Worm (Caenorhabditis elegans) whole organism, L1 larva: ENCODE results near the gene R05D3.3.

Source experiments
- C04F5.9 ChIP-seq: sonication (generic microtip); optimal IDR thresholded peaks from 2 replicates; lab custom pipeline; 2016; ENCODE audit warnings: missing genetic modification characterization, missing compliant biosample characterization
- alr-1 ChIP-seq: fragments of 200-800 bp; sonication (Bioruptor generic); optimal IDR thresholded peaks from 2 replicates; lab custom pipeline; 2018; ENCODE audit warnings: borderline replicate concordance, mild to moderate bottlenecking, missing genetic modification characterization, missing compliant biosample characterization
- ceh-88 ChIP-seq: fragments of 200-800 bp; sonication (Bioruptor generic); IDR thresholded peaks from 2 replicates; pipeline ENCODE4 v1.3.6; 2022; ENCODE audit warnings: missing genetic modification characterization, missing compliant biosample characterization
- ceh-90 ChIP-seq: sonication (generic microtip); optimal IDR thresholded peaks from 2 replicates; lab custom pipeline; 2016; ENCODE audit warnings: missing genetic modification characterization, missing compliant biosample characterization
- dpl-1 ChIP-seq, 3 experiments: fragments of 150-350 bp in 2 of 3; sonication (generic microtip) in 1 of 3; optimal IDR thresholded peaks; 2 replicates each; lab custom pipeline; 2014 to 2017; ENCODE audit warnings: missing biosample characterization in 3 of 3, missing genetic modification characterization in 3 of 3, missing genetic modification reagents in 3 of 3
- efl-1 ChIP-seq, 4 experiments: fragments of 150-350 bp; optimal IDR thresholded peaks in 3 of 4; peaks in 1 of 4; 1 replicate in 1 of 4; 2 replicates in 3 of 4; lab custom pipeline; 2014; ENCODE audit warnings: missing biosample characterization in 2 of 4, missing genetic modification characterization in 2 of 4, missing genetic modification reagents in 2 of 4
- elt-2 ChIP-seq: sonication (generic microtip); optimal IDR thresholded peaks from 2 replicates; lab custom pipeline; 2016; ENCODE audit warnings: missing genetic modification characterization, mild to moderate bottlenecking, inconsistent platforms, missing compliant biosample characterization, missing genetic modification reagents
- elt-3 ChIP-seq, 6 experiments: fragments of 150-350 bp in 1 of 6; sonication (generic microtip); optimal IDR thresholded peaks; 2 replicates each; lab custom pipeline; 2017 to 2018; ENCODE audit warnings: missing biosample characterization in 6 of 6, missing genetic modification characterization in 6 of 6, inconsistent platforms in 1 of 6
- fkh-4 ChIP-seq: sonication (generic microtip); optimal IDR thresholded peaks from 2 replicates; lab custom pipeline; 2016; ENCODE audit warnings: missing compliant biosample characterization, missing genetic modification characterization, borderline replicate concordance
- grh-1 ChIP-seq: fragments of 200-800 bp; sonication (Bioruptor generic); IDR thresholded peaks from 2 replicates; pipeline ENCODE4 v1.3.6; 2022; ENCODE audit warnings: missing genetic modification reagents, missing genetic modification characterization, missing compliant biosample characterization
- irx-1 ChIP-seq: sonication (generic microtip); optimal IDR thresholded peaks from 2 replicates; lab custom pipeline; 2016; ENCODE audit warnings: missing genetic modification characterization, missing compliant biosample characterization
- jun-1 ChIP-seq: fragments of 150-350 bp; optimal IDR thresholded peaks from 2 replicates; lab custom pipeline; 2014; ENCODE audit warnings: missing biosample characterization, missing genetic modification reagents, missing genetic modification characterization
- lin-14 ChIP-seq: fragments of 200-800 bp; sonication (Bioruptor generic); optimal IDR thresholded peaks from 2 replicates; lab custom pipeline; 2018; ENCODE audit warnings: mild to moderate bottlenecking, missing genetic modification characterization, moderate library complexity, missing compliant biosample characterization
- lin-35 ChIP-seq, 2 experiments: fragments of 150-350 bp; optimal IDR thresholded peaks; 2 replicates each; lab custom pipeline; 2014; ENCODE audit warnings: missing biosample characterization in 2 of 2, missing genetic modification characterization in 2 of 2, missing genetic modification reagents in 2 of 2
- lin-39 ChIP-seq: fragments of 150-350 bp; optimal IDR thresholded peaks from 2 replicates; lab custom pipeline; 2014; ENCODE audit warnings: missing biosample characterization, missing genetic modification reagents, missing genetic modification characterization
- lsy-2 ChIP-seq, 2 experiments: fragments of 150-350 bp; optimal IDR thresholded peaks; 2 replicates each; lab custom pipeline; 2014; ENCODE audit warnings: missing biosample characterization in 2 of 2, missing genetic modification characterization in 2 of 2
- mef-2 ChIP-seq: fragments of 150-350 bp; optimal IDR thresholded peaks from 2 replicates; lab custom pipeline; 2014; ENCODE audit warnings: missing biosample characterization, missing genetic modification characterization
- nhr-11 ChIP-seq: fragments of 150-350 bp; optimal IDR thresholded peaks from 2 replicates; lab custom pipeline; 2014; ENCODE audit warnings: missing biosample characterization, missing genetic modification characterization
- nhr-12 ChIP-seq: sonication (generic microtip); optimal IDR thresholded peaks from 2 replicates; lab custom pipeline; 2017; ENCODE audit warnings: missing biosample characterization, missing genetic modification characterization
- nhr-28 ChIP-seq: fragments of 150-350 bp; optimal IDR thresholded peaks from 2 replicates; lab custom pipeline; 2014; ENCODE audit warnings: missing biosample characterization, missing genetic modification characterization
- nhr-71 ChIP-seq: sonication (generic microtip); optimal IDR thresholded peaks from 2 replicates; lab custom pipeline; 2016; ENCODE audit warnings: mild to moderate bottlenecking, missing genetic modification characterization, moderate library complexity, missing compliant biosample characterization
- nhr-77 ChIP-seq: fragments of 150-350 bp; optimal IDR thresholded peaks from 2 replicates; lab custom pipeline; 2014; ENCODE audit warnings: missing biosample characterization, missing genetic modification characterization
- pqm-1 ChIP-seq: sonication (generic microtip); optimal IDR thresholded peaks from 3 replicates; lab custom pipeline; 2017; ENCODE audit warnings: missing biosample characterization, missing genetic modification characterization
- rnt-1 ChIP-seq: sonication (generic microtip); optimal IDR thresholded peaks from 2 replicates; lab custom pipeline; 2016; ENCODE audit warnings: mild to moderate bottlenecking, missing genetic modification characterization, moderate library complexity, missing compliant biosample characterization
- skn-1 ChIP-seq: fragments of 150-350 bp; optimal IDR thresholded peaks from 2 replicates; lab custom pipeline; 2014; ENCODE audit warnings: missing biosample characterization, missing genetic modification characterization
- sox-4 ChIP-seq: sonication (generic microtip); optimal IDR thresholded peaks from 2 replicates; lab custom pipeline; 2016; ENCODE audit warnings: missing genetic modification characterization, missing compliant biosample characterization
- tbx-2 ChIP-seq: sonication (generic microtip); optimal IDR thresholded peaks from 2 replicates; lab custom pipeline; 2016; ENCODE audit warnings: missing genetic modification characterization, missing compliant biosample characterization
- unc-86 ChIP-seq: sonication (generic microtip); optimal IDR thresholded peaks from 2 replicates; lab custom pipeline; 2016; ENCODE audit warnings: missing genetic modification characterization, missing compliant biosample characterization
- xbp-1 ChIP-seq: sonication (generic microtip); optimal IDR thresholded peaks from 2 replicates; lab custom pipeline; 2016; ENCODE audit warnings: missing genetic modification characterization, missing compliant biosample characterization
- ztf-11 ChIP-seq, 2 experiments: sonication (generic microtip); optimal IDR thresholded peaks; 2 replicates each; lab custom pipeline; 2016 to 2017; ENCODE audit warnings: missing genetic modification characterization in 2 of 2, missing biosample characterization in 1 of 2, missing compliant biosample characterization in 1 of 2

R05D3.3 gene

ce11 chrIII:8400478-8400877 is 36.7 kb downstream of the R05D3.3 start (continued):
- no peak for TF ChIP-seq efl-1 (optimal IDR thresholded peaks at IDR 0.05; lab: Kevin White, UChicago)
- peak in 1 of 2 experiments; percentile 78 for TF ChIP-seq efl-1 (GFP tag; optimal IDR thresholded peaks at IDR 0.05 in 1 of 2; lab: Kevin White, UChicago)
- TF ChIP-seq elt-2 (tag; lab: Kevin White, UChicago) = peak; percentile 97
- no peak for TF ChIP-seq nhr-28 (tag; lab: Kevin White, UChicago)
- peak; percentile 11 for TF ChIP-seq nhr-71
- peak; percentile 97 for TF ChIP-seq pqm-1 (tag; lab: Kevin White, UChicago)
- TF ChIP-seq, all 84 proteins: peak for 9

- TF ChIP-seq rnt-1 (tag; lab: Kevin White, UChicago) (no peak), fkh-4 (no peak), lin-14 (GFP tag; lab: Kevin White, UChicago) (no peak), sox-4 (no peak)
Observed at ce11 chrIII:8401887-8402286, 38.1 kb downstream of the R05D3.3 start, which contains the start of gene lap-1. lap-1 (minus strand) TSS chrIII:8401928.

ce11 chrIII:8402633-8403032 is 38.8 kb downstream of the R05D3.3 start:
- TF ChIP-seq nhr-77 (no peak), fkh-4 (no peak), mef-2 (tag; lab: Kevin White, UChicago) (no peak), C04F5.9 (tag; lab: Kevin White, UChicago) (no peak), irx-1 (tag; lab: Kevin White, UChicago) (no peak)

- TF ChIP-seq ceh-90 (tag; lab: Kevin White, UChicago) (no peak), ceh-88 (GFP tag; lab: Robert Waterston, UW) (no peak), alr-1 (no peak), ztf-11 (tag; optimal IDR thresholded peaks at IDR 0.05; lab: Kevin White, UChicago) (no peak), nhr-12 (no peak), dpl-1 (GFP tag; optimal IDR thresholded peaks at IDR 0.05; lab: Kevin White, UChicago) (no peak), jun-1 (tag; lab: Kevin White, UChicago) (no peak), rnt-1 (tag; lab: Kevin White, UChicago) (no peak), pqm-1 (tag; lab: Kevin White, UChicago) (no peak), elt-2 (tag; lab: Kevin White, UChicago) (no peak), efl-1 (optimal IDR thresholded peaks at IDR 0.05; lab: Kevin White, UChicago) (no peak), efl-1 (GFP tag; optimal IDR thresholded peaks at IDR 0.05 in 1 of 2; lab: Kevin White, UChicago) (no peak), elt-3 (tag; optimal IDR thresholded peaks at IDR 0.05; lab: Kevin White, UChicago) (no peak), lin-39 (tag; lab: Kevin White, UChicago) (no peak)
- TF ChIP-seq, all 84 proteins: peak for 0
Observed at ce11 chrIII:8403507-8403906, 39.7 kb downstream of the R05D3.3 start, which contains the start of gene cutc-1. cutc-1 (minus strand) TSS chrIII:8403607.

ce11 chrIII:8405449-8405962 is 41.7 kb downstream of the R05D3.3 start, which contains the start of the genes ubxn-4 and cyy-1:
ubxn-4 (minus strand) TSS chrIII:8405562.
cyy-1 (plus strand) TSS chrIII:8405874.
- TF ChIP-seq lin-35 (GFP tag; optimal IDR thresholded peaks at IDR 0.05; lab: Kevin White, UChicago) = no peak
- no peak for TF ChIP-seq grh-1 (GFP tag; lab: Robert Waterston, UW)
- TF ChIP-seq lin-14 (GFP tag; lab: Kevin White, UChicago) = peak; percentile 7
- TF ChIP-seq skn-1 = no peak
- TF ChIP-seq nhr-11 (tag; lab: Kevin White, UChicago) = no peak
- TF ChIP-seq tbx-2 = no peak
- TF ChIP-seq unc-86 (tag; lab: Kevin White, UChicago) = no peak
- no peak for TF ChIP-seq rnt-1 (tag; lab: Kevin White, UChicago)
- TF ChIP-seq xbp-1 (tag; lab: Kevin White, UChicago) = peak; percentile 51
- TF ChIP-seq efl-1 (optimal IDR thresholded peaks at IDR 0.05; lab: Kevin White, UChicago) = no peak
- TF ChIP-seq efl-1 (GFP tag; optimal IDR thresholded peaks at IDR 0.05 in 1 of 2; lab: Kevin White, UChicago) = peak in 1 of 2 experiments; percentile 92
- peak in 1 of 3 experiments; percentile 27 for TF ChIP-seq dpl-1 (GFP tag; optimal IDR thresholded peaks at IDR 0.05; lab: Kevin White, UChicago)
- TF ChIP-seq lsy-2 (tag; optimal IDR thresholded peaks at IDR 0.05; lab: Kevin White, UChicago) = peak in 1 of 2 experiments; percentile 31
